Worm (Caenorhabditis elegans) whole organism, mixed stage, embryonic: ENCODE results near the gene pri-1.

Source experiments
- ceh-83 ChIP-seq: fragments of 200-800 bp; sonication (Bioruptor generic); optimal IDR thresholded peaks from 2 replicates; lab custom pipeline; 2018; ENCODE audit warnings: mild to moderate bottlenecking, missing genetic modification characterization, missing compliant biosample characterization
- cnd-1 ChIP-seq: fragments of 200-800 bp; sonication (Bioruptor generic); optimal IDR thresholded peaks from 2 replicates; lab custom pipeline; 2018; ENCODE audit warnings: mild to moderate bottlenecking, missing genetic modification characterization, missing compliant biosample characterization
- drap-1 ChIP-seq: fragments of 200-800 bp; sonication (Bioruptor generic); optimal IDR thresholded peaks from 3 replicates; lab custom pipeline; 2018; ENCODE audit warnings: mild to moderate bottlenecking, missing genetic modification characterization, missing compliant biosample characterization
- elt-3 ChIP-seq: fragments of 150-350 bp; optimal IDR thresholded peaks from 2 replicates; lab custom pipeline; 2014; ENCODE audit warnings: missing biosample characterization, missing genetic modification characterization
- flh-1 ChIP-seq: fragments of 200-800 bp; sonication (Bioruptor generic); optimal IDR thresholded peaks from 2 replicates; lab custom pipeline; 2018; ENCODE audit warnings: mild to moderate bottlenecking, missing genetic modification characterization, moderate library complexity, missing compliant biosample characterization
- mep-1 ChIP-seq: fragments of 150-350 bp; optimal IDR thresholded peaks from 2 replicates; lab custom pipeline; 2017; ENCODE audit warnings: missing biosample characterization, missing genetic modification reagents, missing genetic modification characterization, inconsistent platforms
- nhr-237 ChIP-seq: fragments of 150-350 bp; optimal IDR thresholded peaks from 2 replicates; lab custom pipeline; 2014; ENCODE audit warnings: missing biosample characterization, missing genetic modification characterization
- nhr-28 ChIP-seq: fragments of 150-350 bp; optimal IDR thresholded peaks from 2 replicates; lab custom pipeline; 2014; ENCODE audit warnings: missing biosample characterization, missing genetic modification characterization

- TF ChIP-seq drap-1 (GFP tag; lab: Kevin White, UChicago): no peak
- TF ChIP-seq cnd-1 (tag; lab: Kevin White, UChicago): no peak
- TF ChIP-seq flh-1: no peak
- no peak for TF ChIP-seq nhr-237 (tag; lab: Kevin White, UChicago)
- TF ChIP-seq ceh-83: no peak
- TF ChIP-seq mep-1: no peak
- TF ChIP-seq elt-3 (tag; lab: Kevin White, UChicago): no peak
- no peak for TF ChIP-seq nhr-28 (tag; lab: Kevin White, UChicago)
Measured at ce11 chrIII:9583224-9583623, 30.9 kb downstream of the pri-1 start.
